Fruit fly (Drosophila melanogaster) whole organism, prepupa: ENCODE data around the gene Rab9.
A peak's percentile ranks its signal among the peaks of the same experiment; 100 is the strongest.

Source experiments
- Blimp-1 ChIP-seq: fragments of 200-800 bp; sonication (Bioruptor generic); optimal IDR thresholded peaks from 3 replicates; lab custom pipeline; 2017; ENCODE audit warnings: missing biosample characterization, missing genetic modification characterization, mild to moderate bottlenecking, moderate library complexity, missing genetic modification reagents
- CG10669 ChIP-seq: fragments of 200-800 bp; sonication (Bioruptor generic); optimal IDR thresholded peaks from 3 replicates; lab custom pipeline; 2018; ENCODE audit warnings: missing biosample characterization, mild to moderate bottlenecking, missing genetic modification characterization, moderate library complexity
- CG11762 ChIP-seq: fragments of 200-800 bp; sonication (Bioruptor generic); optimal IDR thresholded peaks from 3 replicates; lab custom pipeline; 2016; ENCODE audit warnings: missing biosample characterization, missing genetic modification characterization; ENCODE audit not compliant: insufficient read depth
- CG1621 ChIP-seq: fragments of 200-800 bp; sonication (Bioruptor generic); optimal IDR thresholded peaks from 3 replicates; lab custom pipeline; 2018; ENCODE audit warnings: missing biosample characterization, mild to moderate bottlenecking, missing genetic modification characterization
- CG31627 ChIP-seq: fragments of 200-800 bp; sonication (Bioruptor generic); optimal IDR thresholded peaks from 3 replicates; lab custom pipeline; 2016; ENCODE audit warnings: missing biosample characterization, missing genetic modification characterization
- CG32006 ChIP-seq: fragments of 200-800 bp; sonication (Bioruptor generic); optimal IDR thresholded peaks from 3 replicates; lab custom pipeline; 2017; ENCODE audit warnings: missing biosample characterization, mild to moderate bottlenecking, missing genetic modification characterization
- CG3919 ChIP-seq: fragments of 200-800 bp; sonication (Bioruptor generic); optimal IDR thresholded peaks from 3 replicates; lab custom pipeline; 2016; ENCODE audit warnings: missing biosample characterization, missing genetic modification characterization
- CG4318 ChIP-seq: fragments of 200-800 bp; sonication (Bioruptor generic); optimal IDR thresholded peaks from 3 replicates; lab custom pipeline; 2017; ENCODE audit warnings: missing biosample characterization, mild to moderate bottlenecking, missing genetic modification characterization
- CG6163 ChIP-seq: fragments of 200-800 bp; sonication (Bioruptor generic); IDR thresholded peaks from 3 replicates; pipeline ENCODE4 v1.3.6; 2022; ENCODE audit warnings: missing biosample characterization, missing genetic modification characterization
- CG6276 ChIP-seq: fragments of 200-800 bp; sonication (Bioruptor generic); optimal IDR thresholded peaks from 2 replicates; lab custom pipeline; 2017; ENCODE audit warnings: missing biosample characterization, mild to moderate bottlenecking, missing genetic modification characterization
- CG6792 ChIP-seq: fragments of 200-800 bp; sonication (Bioruptor generic); optimal IDR thresholded peaks from 3 replicates; lab custom pipeline; 2016; ENCODE audit warnings: missing biosample characterization, missing genetic modification characterization
- CG8119 ChIP-seq: fragments of 200-800 bp; sonication (Bioruptor generic); IDR thresholded peaks from 3 replicates; pipeline ENCODE4 v1.3.6; 2022; ENCODE audit warnings: missing biosample characterization, missing genetic modification characterization
- CG8319 ChIP-seq: fragments of 200-800 bp; sonication (Bioruptor generic); optimal IDR thresholded peaks from 3 replicates; lab custom pipeline; 2016; ENCODE audit warnings: missing biosample characterization, missing genetic modification characterization
- CG9139 ChIP-seq: fragments of 200-800 bp; sonication (Bioruptor generic); optimal IDR thresholded peaks from 3 replicates; lab custom pipeline; 2017; ENCODE audit warnings: missing biosample characterization, mild to moderate bottlenecking, missing genetic modification characterization
- Eip75B ChIP-seq: fragments of 200-800 bp; sonication (Bioruptor generic); optimal IDR thresholded peaks from 3 replicates; lab custom pipeline; 2016; ENCODE audit warnings: missing biosample characterization, missing genetic modification characterization
- Eip78C ChIP-seq: fragments of 200-800 bp; sonication (Bioruptor generic); peaks from one replicate; lab custom pipeline; 2016; ENCODE audit warnings: missing biosample characterization, missing genetic modification characterization
- Ets96B ChIP-seq: fragments of 200-800 bp; optimal IDR thresholded peaks from 2 replicates; lab custom pipeline; 2019; ENCODE audit warnings: missing biosample characterization, mild to moderate bottlenecking, missing genetic modification characterization, moderate library complexity
- Gug ChIP-seq: fragments of 200-800 bp; sonication (Bioruptor generic); IDR thresholded peaks from 2 replicates; pipeline ENCODE4 v1.3.6; 2022; ENCODE audit warnings: missing biosample characterization, missing genetic modification characterization
- Hr4 ChIP-seq: fragments of 200-800 bp; sonication (Bioruptor generic); optimal IDR thresholded peaks from 3 replicates; lab custom pipeline; 2016; ENCODE audit warnings: missing biosample characterization, missing genetic modification characterization
- Lpt ChIP-seq: fragments of 200-800 bp; sonication (Bioruptor generic); optimal IDR thresholded peaks from 3 replicates; lab custom pipeline; 2016; ENCODE audit warnings: missing biosample characterization, missing genetic modification characterization
- Met ChIP-seq: fragments of 200-800 bp; sonication (Bioruptor generic); optimal IDR thresholded peaks from 3 replicates; lab custom pipeline; 2016; ENCODE audit warnings: missing biosample characterization, missing genetic modification characterization
- Smox ChIP-seq: fragments of 200-800 bp; sonication (Bioruptor generic); optimal IDR thresholded peaks from 3 replicates; lab custom pipeline; 2016; ENCODE audit warnings: missing biosample characterization, missing genetic modification characterization
- Sox102F ChIP-seq: fragments of 200-800 bp; sonication (Bioruptor generic); optimal IDR thresholded peaks from 2 replicates; lab custom pipeline; 2016; ENCODE audit warnings: missing biosample characterization, mild to moderate bottlenecking, missing genetic modification characterization
- Sox14 ChIP-seq: fragments of 200-800 bp; sonication (Bioruptor generic); optimal IDR thresholded peaks from 3 replicates; lab custom pipeline; 2016; ENCODE audit warnings: missing biosample characterization, missing genetic modification characterization
- dac ChIP-seq: fragments of 200-800 bp; sonication (Bioruptor generic); optimal IDR thresholded peaks from 2 replicates; lab custom pipeline; 2017; ENCODE audit warnings: missing biosample characterization, mild to moderate bottlenecking, missing genetic modification characterization
- dsx ChIP-seq: fragments of 200-800 bp; optimal IDR thresholded peaks from 3 replicates; lab custom pipeline; 2019; ENCODE audit warnings: missing biosample characterization, mild to moderate bottlenecking, missing genetic modification characterization, moderate library complexity; ENCODE audit not compliant: poor library complexity, severe bottlenecking
- eg ChIP-seq: fragments of 200-800 bp; sonication (Bioruptor generic); IDR thresholded peaks from 3 replicates; pipeline ENCODE4 v1.3.6; 2022; ENCODE audit warnings: missing biosample characterization, missing genetic modification characterization
- esn ChIP-seq: fragments of 200-800 bp; sonication (Bioruptor generic); optimal IDR thresholded peaks from 2 replicates; lab custom pipeline; 2016; ENCODE audit warnings: missing biosample characterization, mild to moderate bottlenecking, missing genetic modification characterization, moderate library complexity
- fd59A ChIP-seq: fragments of 200-800 bp; sonication (Bioruptor generic); optimal IDR thresholded peaks from 2 replicates; lab custom pipeline; 2017; ENCODE audit warnings: missing biosample characterization, mild to moderate bottlenecking, missing genetic modification characterization, missing genetic modification reagents
- fd85E ChIP-seq: fragments of 200-800 bp; sonication (Bioruptor generic); optimal IDR thresholded peaks from 3 replicates; lab custom pipeline; 2016; ENCODE audit warnings: missing biosample characterization, missing genetic modification characterization
- lz ChIP-seq: fragments of 200-800 bp; sonication (Bioruptor generic); optimal IDR thresholded peaks from 3 replicates; lab custom pipeline; 2016; ENCODE audit warnings: missing biosample characterization, missing genetic modification characterization
- spab ChIP-seq: fragments of 200-800 bp; sonication (Bioruptor generic); optimal IDR thresholded peaks from 2 replicates; lab custom pipeline; 2017; ENCODE audit warnings: missing biosample characterization, mild to moderate bottlenecking, missing genetic modification characterization, missing genetic modification reagents
- ss ChIP-seq, 2 experiments: fragments of 200-800 bp; sonication (Bioruptor generic); optimal IDR thresholded peaks; 2 replicates in 1 of 2; 3 replicates in 1 of 2; lab custom pipeline; 2017 to 2018; ENCODE audit warnings: mild to moderate bottlenecking in 2 of 2, missing biosample characterization in 2 of 2, missing genetic modification characterization in 2 of 2, moderate library complexity in 1 of 2
- svp ChIP-seq: fragments of 200-800 bp; sonication (Bioruptor generic); peaks from one replicate; lab custom pipeline; 2016; ENCODE audit warnings: missing biosample characterization, missing genetic modification characterization
- topi ChIP-seq: fragments of 200-800 bp; sonication (Bioruptor generic); optimal IDR thresholded peaks from 3 replicates; lab custom pipeline; 2016; ENCODE audit warnings: missing biosample characterization, missing genetic modification characterization
- vri ChIP-seq: fragments of 200-800 bp; sonication (Bioruptor generic); optimal IDR thresholded peaks from 3 replicates; lab custom pipeline; 2016; ENCODE audit warnings: missing biosample characterization, mild to moderate bottlenecking, missing genetic modification characterization

Gene Rab9

DNA sequence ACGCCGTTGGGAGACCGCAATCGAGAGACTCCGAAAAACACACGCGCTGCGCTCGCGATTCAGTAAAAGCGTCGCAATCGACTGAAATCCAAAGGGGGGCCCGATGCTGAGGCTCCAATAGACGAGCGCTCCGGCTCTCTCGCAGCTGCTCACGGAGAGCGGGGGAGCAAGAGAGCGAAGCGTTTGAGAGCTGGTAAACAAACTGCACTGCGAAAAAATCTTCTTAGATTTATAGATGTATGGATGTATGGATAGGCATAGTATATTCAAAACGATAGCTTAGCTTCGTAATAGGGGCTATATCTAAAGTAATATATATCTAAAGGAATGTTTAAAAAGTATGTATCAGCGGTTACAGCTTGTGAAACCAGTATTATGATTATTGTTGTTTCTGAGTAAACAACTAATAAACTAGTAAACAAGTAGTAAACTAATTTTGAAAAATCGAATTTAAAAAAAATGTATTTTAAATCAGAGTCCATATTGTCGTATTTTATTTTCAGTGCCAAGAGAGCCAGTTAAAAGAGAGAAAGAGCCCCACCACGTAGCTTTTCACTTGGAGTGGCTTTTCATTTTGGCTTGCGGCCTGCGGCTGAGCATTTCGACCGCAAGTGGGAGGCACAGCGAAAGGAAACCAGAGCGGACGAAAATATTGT, 8.8 kb upstream of the Rab9 start, which contains the start of the genes Alp12 and CG13085 (continued):
- TF ChIP-seq Smox (GFP tag; lab: Kevin White, UChicago) (peak; percentile 94), CG11762 (GFP tag; lab: Kevin White, UChicago) (peak; percentile 92), lz (GFP tag; lab: Kevin White, UChicago) (peak; percentile 96), Gug (GFP tag; lab: Robert Waterston, UW) (peak; percentile 97), Eip78C (GFP tag; lab: Kevin White, UChicago) (peak; percentile 99), CG4318 (peak; percentile 97), Blimp-1 (GFP tag; lab: Kevin White, UChicago) (peak; percentile 86), Met (GFP tag; lab: Kevin White, UChicago) (peak; percentile 94), CG1621 (tag; lab: Kevin White, UChicago) (peak; percentile 89), fd85E (GFP tag; lab: Kevin White, UChicago) (peak; percentile 73), CG6792 (GFP tag; lab: Kevin White, UChicago) (peak; percentile 95), Lpt (peak; percentile 99), Eip75B (GFP tag; lab: Kevin White, UChicago) (peak; percentile 96), Sox102F (GFP tag; lab: Kevin White, UChicago) (peak; percentile 92), CG10669 (GFP tag; lab: Kevin White, UChicago) (peak; percentile 92), topi (GFP tag; lab: Kevin White, UChicago) (peak; percentile 95), CG8119 (GFP tag; lab: Robert Waterston, UW) (peak; percentile 99), CG9139 (GFP tag; lab: Kevin White, UChicago) (peak; percentile 77), CG31627 (GFP tag; lab: Kevin White, UChicago) (peak; percentile 93), CG3919 (GFP tag; lab: Kevin White, UChicago) (peak; percentile 96), esn (GFP tag; lab: Kevin White, UChicago) (peak; percentile 97), fd59A (peak; percentile 92), CG6276 (GFP tag; lab: Kevin White, UChicago) (peak; percentile 99), CG32006 (GFP tag; lab: Kevin White, UChicago) (peak; percentile 99), spab (GFP tag; lab: Kevin White, UChicago) (peak; percentile 93), dac (peak; percentile 94), Sox14 (GFP tag; lab: Kevin White, UChicago) (peak; percentile 96), Hr4 (GFP tag; lab: Kevin White, UChicago) (peak; percentile 98)

- TF ChIP-seq eg (GFP tag; lab: Robert Waterston, UW) (peak; percentile 57; the same call in 2 of the 3 replicates), CG4318 (peak; percentile 5), Ets96B (tag; lab: Kevin White, UChicago) (no peak), topi (GFP tag; lab: Kevin White, UChicago) (peak; percentile 1), Lpt (no peak), dsx (GFP tag; lab: Kevin White, UChicago) (peak; percentile 17), svp (peak; percentile 32), ss (GFP tag; optimal IDR thresholded peaks at IDR 0.05; lab: Kevin White, UChicago) (peak in 1 of 2 experiments; percentile 88), CG6792 (GFP tag; lab: Kevin White, UChicago) (no peak), Eip78C (GFP tag; lab: Kevin White, UChicago) (peak; percentile 77), Gug (GFP tag; lab: Robert Waterston, UW) (peak; percentile 28; the same call in 1 of the 2 replicates), CG6163 (GFP tag; lab: Robert Waterston, UW) (0 out of 3 replicates have a peak, but pooled peaks have one; percentile 26), Hr4 (GFP tag; lab: Kevin White, UChicago) (peak; percentile 3)
Observed at dm6 chr2L:19424307-19424902, 8.0 kb upstream of the Rab9 start.

- TF ChIP-seq CG9139 (GFP tag; lab: Kevin White, UChicago): peak; percentile 1
- peak; percentile 80 for TF ChIP-seq svp
- no peak for TF ChIP-seq CG8319 (GFP tag; lab: Kevin White, UChicago)
- TF ChIP-seq CG6163 (GFP tag; lab: Robert Waterston, UW): 0 out of 3 replicates have a peak, but pooled peaks have one; percentile 36
- no peak for TF ChIP-seq CG4318
- peak; percentile 44 for TF ChIP-seq vri (GFP tag; lab: Kevin White, UChicago)
- TF ChIP-seq ss (GFP tag; optimal IDR thresholded peaks at IDR 0.05; lab: Kevin White, UChicago): peak in 1 of 2 experiments; percentile 7
Observed at dm6 chr2L:19425105-19425504, 7.3 kb upstream of the Rab9 start.
